Worm (Caenorhabditis elegans) whole organism, L4/young adult: ENCODE data around the gene gln-5.

Experiments used
- W03F9.2 ChIP-seq: fragments of 150-350 bp; optimal IDR thresholded peaks from 2 replicates; lab custom pipeline; 2014; ENCODE audit warnings: missing biosample characterization, missing genetic modification characterization
- dao-5 ChIP-seq: sonication (generic microtip); optimal IDR thresholded peaks from 2 replicates; lab custom pipeline; 2016; ENCODE audit warnings: missing genotype, missing genetic modification characterization, moderate library complexity, missing compliant biosample characterization
- him-1 ChIP-seq: sonication (generic microtip); optimal IDR thresholded peaks from 2 replicates; lab custom pipeline; 2016; ENCODE audit warnings: missing genotype, missing genetic modification reagents, missing genetic modification characterization, missing compliant biosample characterization

The gln-5 gene

ce11 chrIV:17245200-17245599, 28.3 kb downstream of the gln-5 start, which contains the start of gene ZK550.2:
ZK550.2 (plus strand) TSS chrIV:17245584.
- TF ChIP-seq him-1 (tag; lab: Kevin White, UChicago) (no peak), W03F9.2 (tag; lab: Kevin White, UChicago) (peak; percentile 38), dao-5 (tag; lab: Kevin White, UChicago) (no peak)

DNA sequence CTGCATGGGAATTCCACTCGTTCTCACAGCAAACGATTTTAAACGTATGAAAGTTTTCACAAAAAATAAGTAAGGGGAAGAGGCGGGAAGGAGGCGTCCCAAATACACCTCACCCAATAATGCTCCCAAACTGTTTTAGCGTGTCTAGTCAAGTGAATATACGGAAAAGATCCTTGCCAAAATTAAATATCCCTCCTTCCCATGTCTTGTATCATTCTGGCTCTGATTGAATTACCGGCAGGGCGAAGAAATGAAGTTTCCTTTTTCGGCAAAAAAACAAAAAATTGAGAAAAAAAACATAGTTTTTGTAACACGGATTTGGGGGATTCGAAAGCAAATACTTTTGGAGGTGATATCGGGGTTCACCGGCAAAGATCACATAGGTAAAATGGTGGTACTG, 34.5 kb downstream of the gln-5 start:
- TF ChIP-seq dao-5 (tag; lab: Kevin White, UChicago) (no peak), W03F9.2 (tag; lab: Kevin White, UChicago) (no peak), him-1 (tag; lab: Kevin White, UChicago) (no peak)

DNA sequence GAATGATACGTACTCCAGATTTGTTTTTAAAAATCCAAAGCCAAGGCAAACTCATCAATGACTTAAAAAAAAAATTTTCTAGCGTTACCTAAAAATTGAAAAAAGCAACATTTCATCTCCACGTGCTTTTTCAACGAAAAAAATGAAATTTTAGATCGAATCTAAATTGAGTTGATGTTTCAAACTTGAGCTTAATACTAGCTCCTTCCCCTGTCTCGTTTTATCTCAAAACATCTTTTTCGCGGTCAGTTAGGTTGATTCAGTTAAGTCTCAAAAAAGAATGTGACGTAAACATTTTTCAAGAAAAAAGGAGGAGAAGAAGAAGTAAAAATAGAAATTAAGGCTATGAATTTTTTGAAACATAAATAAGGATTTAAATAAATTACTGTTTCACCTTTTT, 36.4 kb downstream of the gln-5 start:
- no peak for TF ChIP-seq W03F9.2 (tag; lab: Kevin White, UChicago)
- TF ChIP-seq dao-5 (tag; lab: Kevin White, UChicago) = no peak
- TF ChIP-seq him-1 (tag; lab: Kevin White, UChicago) = no peak

ce11 chrIV:17233494-17233893, 40.0 kb downstream of the gln-5 start:
- TF ChIP-seq W03F9.2 (tag; lab: Kevin White, UChicago) = no peak
- no peak for TF ChIP-seq him-1 (tag; lab: Kevin White, UChicago)
- no peak for TF ChIP-seq dao-5 (tag; lab: Kevin White, UChicago)

ce11 chrIV:17232899-17233298, 40.6 kb downstream of the gln-5 start:
- TF ChIP-seq W03F9.2 (tag; lab: Kevin White, UChicago) (no peak), dao-5 (tag; lab: Kevin White, UChicago) (no peak), him-1 (tag; lab: Kevin White, UChicago) (no peak)

DNA sequence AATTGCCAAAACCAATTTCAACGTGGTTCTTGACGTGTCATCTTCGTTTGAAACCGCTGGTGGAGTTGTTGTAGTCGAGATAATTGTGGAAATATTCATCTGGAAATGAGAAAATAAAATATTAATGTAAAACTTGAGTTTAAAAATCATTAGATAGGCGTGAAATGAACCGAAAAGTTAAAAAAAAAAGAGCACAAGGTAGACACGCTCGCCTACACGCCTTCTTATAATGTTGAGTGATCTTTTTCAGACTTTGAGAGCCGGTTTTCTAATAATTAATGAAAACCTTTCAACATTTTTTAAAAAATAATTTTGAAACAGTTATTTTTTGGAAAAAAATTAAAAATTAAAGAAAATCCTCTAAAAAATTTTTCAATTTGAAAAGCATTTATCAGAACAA, 42.5 kb downstream of the gln-5 start, which contains the start of gene npr-32:
Gene npr-32 (minus strand): TSS at position 101 of the 400 bp plus-strand sequence.
- no peak for TF ChIP-seq W03F9.2 (tag; lab: Kevin White, UChicago)
- no peak for TF ChIP-seq dao-5 (tag; lab: Kevin White, UChicago)
- no peak for TF ChIP-seq him-1 (tag; lab: Kevin White, UChicago)

DNA sequence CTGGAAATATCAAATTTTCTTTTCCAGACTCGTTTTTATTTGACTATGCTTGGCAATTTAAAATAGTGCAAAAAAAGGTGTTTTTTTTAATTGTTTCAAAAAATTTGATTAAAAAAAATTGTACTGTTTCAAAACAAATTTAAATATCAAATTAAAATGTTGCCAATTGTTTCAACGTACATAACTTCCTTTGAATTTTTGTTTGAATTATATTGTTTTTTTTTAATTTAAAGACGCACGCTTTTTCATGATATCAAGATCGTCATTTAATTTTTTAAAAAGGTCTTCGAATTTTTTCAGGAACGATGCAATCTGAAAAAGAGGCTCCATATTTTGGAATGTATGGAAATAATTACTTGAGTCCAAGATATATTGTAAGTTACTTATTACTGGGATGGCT, 50.0 kb downstream of the gln-5 start, which contains the start of gene Y116A8B.4:
Gene Y116A8B.4 (plus strand): TSS at position 301 of the 400 bp plus-strand sequence.
- no peak for TF ChIP-seq him-1 (tag; lab: Kevin White, UChicago)
- TF ChIP-seq W03F9.2 (tag; lab: Kevin White, UChicago) = no peak
- TF ChIP-seq dao-5 (tag; lab: Kevin White, UChicago) = no peak
